Fruit fly (Drosophila melanogaster): ENCODE measurements around the gene eys.
A peak's percentile ranks its signal among the peaks of the same experiment; 100 is the strongest.

Gene eys

DNA sequence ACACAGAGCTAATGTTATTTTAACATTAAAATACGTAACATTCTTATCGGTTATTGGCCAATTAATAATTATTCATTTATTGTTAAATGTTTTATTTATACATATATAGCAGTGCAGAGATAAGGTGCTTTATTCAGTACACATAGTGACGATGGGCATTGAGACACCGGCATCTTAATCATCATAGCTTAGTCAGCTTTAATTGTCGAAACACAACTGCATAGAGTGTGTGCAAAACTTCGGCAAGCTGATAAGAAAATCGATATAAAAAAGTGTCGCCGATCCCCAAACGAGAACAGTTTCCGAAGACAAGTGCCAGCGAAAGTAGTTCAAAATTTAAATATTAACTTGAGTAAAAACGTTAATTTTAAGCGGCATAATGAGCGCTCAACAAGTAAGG, 3.8 kb upstream of the eys start, which contains the start of gene CG16995:
CG16995 (plus strand) TSS at position 301 of the 400 bp plus-strand sequence.
- no peak for TF ChIP-seq topi (GFP tag; optimal IDR thresholded peaks at IDR 0.05)
- no peak for TF ChIP-seq CG3032 (tag; optimal IDR thresholded peaks at IDR 0.05)
- TF ChIP-seq Sox14 (GFP tag; optimal IDR thresholded peaks at IDR 0.05) = no peak
- TF ChIP-seq fd85E (GFP tag; optimal IDR thresholded peaks at IDR 0.05) = no peak
- no peak for TF ChIP-seq CG8319 (GFP tag; optimal IDR thresholded peaks at IDR 0.05)
- TF ChIP-seq vri (GFP tag; optimal IDR thresholded peaks at IDR 0.05) = no peak
- no peak for TF ChIP-seq CG6163 (GFP tag; IDR thresholded peaks at IDR 0.05)
- TF ChIP-seq svp (GFP tag) = no peak
- TF ChIP-seq CG9139 (GFP tag; optimal IDR thresholded peaks at IDR 0.05) = no peak
- no peak for TF ChIP-seq CG6854 (GFP tag; optimal IDR thresholded peaks at IDR 0.05)
- TF ChIP-seq salr (GFP tag; optimal IDR thresholded peaks at IDR 0.05) = no peak
- no peak for TF ChIP-seq CG8632 (GFP tag; optimal IDR thresholded peaks at IDR 0.05)
- no peak for TF ChIP-seq Smox (GFP tag; optimal IDR thresholded peaks at IDR 0.05)

DNA sequence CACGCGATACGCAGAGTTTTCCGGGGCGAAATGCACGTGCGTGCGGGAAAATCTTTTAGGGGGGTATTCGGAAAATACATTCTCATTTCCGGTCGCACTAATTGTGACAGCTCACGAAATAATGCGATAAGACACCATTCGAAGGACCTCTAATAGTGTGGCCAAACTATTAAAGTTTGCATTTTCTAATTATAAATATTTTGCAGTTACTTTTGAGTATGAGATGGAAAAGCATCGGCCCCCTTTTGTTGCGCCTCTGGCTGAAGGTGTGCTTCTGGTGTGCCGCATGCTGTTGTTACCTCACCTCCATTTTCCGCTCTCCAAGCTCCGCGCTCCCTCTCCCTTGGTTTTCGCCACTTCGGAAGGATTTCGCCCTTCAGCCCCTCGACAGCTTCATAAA, 2.7 kb downstream of the eys start:
- TF ChIP-seq fd85E (GFP tag; optimal IDR thresholded peaks at IDR 0.05) (no peak), CG32006 (GFP tag; optimal IDR thresholded peaks at IDR 0.05) (peak; percentile 6), CG9139 (GFP tag; optimal IDR thresholded peaks at IDR 0.05) (no peak), svp (GFP tag) (no peak)

DNA sequence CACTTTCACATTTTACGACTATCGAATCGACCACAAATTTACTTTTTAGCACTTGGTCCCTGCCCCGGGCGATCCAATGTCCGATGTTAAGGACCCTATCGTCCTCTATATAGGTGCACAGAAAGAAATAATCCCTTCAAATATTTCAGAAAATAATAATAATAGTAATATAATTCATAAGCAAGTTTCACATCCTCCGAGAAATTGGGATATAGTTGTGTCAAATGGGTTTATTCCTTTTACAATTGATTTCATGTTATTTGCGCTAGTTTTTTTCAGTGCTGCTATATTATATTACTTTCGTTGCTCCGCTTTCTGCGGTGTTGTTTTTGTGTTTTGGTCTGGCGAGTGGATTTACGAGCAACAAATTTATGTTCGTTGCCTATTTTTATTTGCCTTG, 37.0 kb downstream of the eys start:
- no peak for TF ChIP-seq Sox14 (GFP tag; optimal IDR thresholded peaks at IDR 0.05)
- TF ChIP-seq CG3032 (tag; optimal IDR thresholded peaks at IDR 0.05) = no peak
- TF ChIP-seq Hr38 (GFP tag; optimal IDR thresholded peaks at IDR 0.05) = no peak
- TF ChIP-seq CG8632 (GFP tag; optimal IDR thresholded peaks at IDR 0.05) = no peak
- TF ChIP-seq Hr4 (GFP tag; optimal IDR thresholded peaks at IDR 0.05) = no peak
- TF ChIP-seq CG34406 (GFP tag; optimal IDR thresholded peaks at IDR 0.05) = no peak
- TF ChIP-seq dac (GFP tag; optimal IDR thresholded peaks at IDR 0.05) = no peak
- TF ChIP-seq CG32006 (GFP tag; optimal IDR thresholded peaks at IDR 0.05) = no peak
- no peak for TF ChIP-seq Ets21C (GFP tag; optimal IDR thresholded peaks at IDR 0.05)
- TF ChIP-seq fkh (GFP tag; optimal IDR thresholded peaks at IDR 0.05) = no peak
- TF ChIP-seq CG9139 (GFP tag; optimal IDR thresholded peaks at IDR 0.05) = no peak
- no peak for TF ChIP-seq Hr39 (GFP tag; optimal IDR thresholded peaks at IDR 0.05)

DNA sequence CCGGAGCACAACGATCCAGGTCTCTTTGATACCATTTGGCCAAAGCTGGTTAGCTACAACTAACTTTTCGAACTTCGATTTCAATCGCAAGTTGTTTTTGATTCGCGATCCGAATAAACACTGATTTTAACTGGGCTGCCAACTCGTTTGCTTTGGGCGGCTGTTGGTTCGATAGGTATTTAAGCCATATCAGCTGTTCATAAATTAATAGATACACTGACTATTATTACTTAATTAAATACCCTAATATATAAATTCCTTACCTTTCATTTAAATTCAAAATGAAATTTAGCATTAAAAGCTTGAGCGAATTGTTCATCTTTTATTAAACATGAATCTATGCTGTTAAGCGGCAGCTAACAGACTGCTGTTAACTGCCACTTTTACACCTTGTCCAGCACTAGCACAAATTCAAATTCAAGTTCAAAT, 45.8 kb downstream of the eys start, which contains the start of gene CG9967:
CG9967 (minus strand) TSS at position 129 of the 429 bp plus-strand sequence.
- no peak for TF ChIP-seq fd59A (GFP tag; optimal IDR thresholded peaks at IDR 0.05)
- peak; percentile 60 for TF ChIP-seq Eip78C (GFP tag)
- peak; percentile 11 for TF ChIP-seq acj6 (GFP tag; optimal IDR thresholded peaks at IDR 0.05)
- peak; percentile 52 for TF ChIP-seq fkh (GFP tag; optimal IDR thresholded peaks at IDR 0.05)
- TF ChIP-seq vri (GFP tag; optimal IDR thresholded peaks at IDR 0.05) = peak; percentile 19
- TF ChIP-seq topi (GFP tag; optimal IDR thresholded peaks at IDR 0.05) = peak; percentile 13
- no peak for TF ChIP-seq CG11902 (GFP tag; optimal IDR thresholded peaks at IDR 0.05)
- TF ChIP-seq pdm3 (GFP tag; optimal IDR thresholded peaks at IDR 0.05) = peak; percentile 14
- no peak for TF ChIP-seq spab (GFP tag; optimal IDR thresholded peaks at IDR 0.05)
- peak; percentile 37 for TF ChIP-seq Eip93F (GFP tag; optimal IDR thresholded peaks at IDR 0.05)

DNA sequence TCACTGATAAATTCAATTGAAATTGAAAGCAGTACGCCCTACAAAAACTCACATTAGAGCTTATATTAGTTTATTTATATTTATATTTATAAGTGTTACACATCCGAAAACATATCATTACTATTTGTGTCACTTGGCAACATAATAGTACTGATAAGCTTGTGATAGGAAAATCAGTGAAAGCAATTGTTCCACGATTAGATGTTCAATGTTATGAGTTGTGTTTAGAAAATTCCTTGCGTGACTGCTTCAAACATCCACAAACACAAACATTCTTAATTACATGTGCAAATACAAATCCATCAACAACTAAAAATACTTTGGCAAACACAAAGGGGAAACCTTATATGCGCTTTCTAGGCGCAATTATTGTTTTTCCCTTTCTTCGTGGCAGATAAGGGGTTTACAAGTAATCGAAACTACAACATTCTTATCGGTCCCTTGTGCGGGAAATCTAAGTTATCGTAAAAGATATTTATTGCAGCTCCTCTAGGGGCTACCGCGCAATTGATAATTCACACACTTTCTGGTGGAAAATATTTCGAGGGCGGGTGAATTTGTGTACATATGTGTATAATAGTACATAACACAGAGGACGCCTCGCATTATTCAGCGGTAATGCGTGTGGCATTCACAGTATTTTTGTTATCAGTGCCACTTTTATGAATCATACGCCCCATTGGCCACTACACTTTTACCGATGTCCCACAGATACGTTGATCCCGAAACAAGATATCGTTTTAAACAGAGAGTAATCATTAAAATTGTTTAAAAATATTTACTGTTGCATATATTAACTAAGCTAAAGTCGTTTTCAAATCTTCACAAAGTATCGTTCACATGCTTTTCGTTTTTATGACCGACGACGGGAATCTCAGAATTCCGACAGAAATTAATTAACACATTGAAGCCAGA, 50.7 kb downstream of the eys start:
- TF ChIP-seq svp (GFP tag) (peak; percentile 71), CG8632 (GFP tag; optimal IDR thresholded peaks at IDR 0.05) (no peak), CG6854 (GFP tag; optimal IDR thresholded peaks at IDR 0.05) (no peak), pdm3 (GFP tag; optimal IDR thresholded peaks at IDR 0.05) (no peak), Hr38 (GFP tag; optimal IDR thresholded peaks at IDR 0.05) (no peak), Eip78C (GFP tag) (peak; percentile 63), salr (GFP tag; optimal IDR thresholded peaks at IDR 0.05) (no peak), net (GFP tag; optimal IDR thresholded peaks at IDR 0.05) (no peak), fd85E (GFP tag; optimal IDR thresholded peaks at IDR 0.05) (no peak)
